Fruit fly (Drosophila melanogaster): ENCODE measurements around the gene Hml.
A peak's percentile ranks its signal among the peaks of the same experiment; 100 is the strongest.

Hml gene

DNA sequence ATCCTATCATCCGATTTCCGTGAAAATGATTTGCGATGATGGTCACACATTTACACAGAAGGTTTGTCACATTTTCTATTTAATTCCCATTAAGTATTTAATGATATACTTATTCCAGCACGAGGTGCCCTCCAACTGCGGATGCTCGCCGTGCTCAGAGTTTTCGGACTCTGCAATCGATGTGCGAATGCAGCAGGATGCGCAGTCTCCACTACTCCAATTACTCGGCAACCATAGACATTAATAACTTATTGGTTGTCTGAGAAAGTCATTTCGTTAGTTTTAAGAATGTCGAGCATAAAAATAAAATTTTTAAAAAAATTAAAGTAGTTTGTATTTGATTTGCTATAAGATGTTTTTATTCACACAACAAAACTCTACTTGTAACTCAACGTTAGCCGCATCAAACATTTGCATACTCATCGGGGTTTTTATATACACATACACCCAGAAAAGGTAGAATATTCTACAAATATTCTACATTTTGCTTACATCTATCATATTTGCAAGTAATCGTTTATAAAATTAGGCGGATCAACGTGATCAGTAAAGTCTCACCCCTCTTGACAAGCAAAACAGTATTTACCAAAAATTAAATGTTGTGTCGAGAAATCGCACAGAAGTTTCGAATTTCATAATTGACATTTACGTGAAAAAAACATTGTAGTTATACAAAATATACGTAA, 14.0 kb downstream of the Hml start (continued):
- 0 out of 2 replicates have a peak, but pooled peaks have one; percentile 37 for TF ChIP-seq CG42726 (GFP tag; IDR thresholded peaks at IDR 0.05; ENCODE audit: partially characterized antibody)
- 0 out of 2 replicates have a peak, but pooled peaks have one; percentile 11 for TF ChIP-seq bbx (GFP tag; IDR thresholded peaks at IDR 0.05; ENCODE audit: partially characterized antibody)
- peak; percentile 68; the same call in 1 of the 3 replicates for TF ChIP-seq CG2199 (GFP tag; IDR thresholded peaks at IDR 0.05)
- no peak for TF ChIP-seq otp (GFP tag; IDR thresholded peaks at IDR 0.05)
- TF ChIP-seq CG10959 (GFP tag; IDR thresholded peaks at IDR 0.05), result no peak
- 0 out of 2 replicates have a peak, but pooled peaks have one; percentile 17 for TF ChIP-seq Scr (GFP tag; IDR thresholded peaks at IDR 0.05; ENCODE audit: partially characterized antibody)
- no peak for TF ChIP-seq cg (GFP tag; optimal IDR thresholded peaks at IDR 0.05)
- TF ChIP-seq Hr51 (GFP tag; optimal IDR thresholded peaks at IDR 0.05), result no peak
- peak; percentile 43 for TF ChIP-seq pita (GFP tag; optimal IDR thresholded peaks at IDR 0.05)
- no peak for TF ChIP-seq Nf-YC (tag; optimal IDR thresholded peaks at IDR 0.05)
- TF ChIP-seq en (GFP tag; optimal IDR thresholded peaks at IDR 0.05), result no peak
- TF ChIP-seq CG3407 (GFP tag; optimal IDR thresholded peaks at IDR 0.05), result no peak
- no peak for TF ChIP-seq sim (GFP tag; IDR thresholded peaks at IDR 0.05)
- no peak for TF ChIP-seq CG8765 (GFP tag; IDR thresholded peaks at IDR 0.05)
- no peak for TF ChIP-seq p53 (GFP tag; optimal IDR thresholded peaks at IDR 0.05)
- no peak for TF ChIP-seq CG32767 (GFP tag; IDR thresholded peaks at IDR 0.05)
- peak; percentile 55; the same call in 2 of the 3 replicates for TF ChIP-seq CG16813 (GFP tag; IDR thresholded peaks at IDR 0.05; ENCODE audit: partially characterized antibody)
- no peak for TF ChIP-seq ci (GFP tag; IDR thresholded peaks at IDR 0.05)
- 0 out of 3 replicates have a peak, but pooled peaks have one; percentile 37 for TF ChIP-seq CG14860 (GFP tag; IDR thresholded peaks at IDR 0.05; ENCODE audit: partially characterized antibody)
- peak; percentile 74 for TF ChIP-seq sens (GFP tag)

dm6 chr3L:13862403-13862802, 16.5 kb downstream of the Hml start:
- TF ChIP-seq phol (tag; optimal IDR thresholded peaks at IDR 0.05) (peak; percentile 67), CG15696 (tag; optimal IDR thresholded peaks at IDR 0.05) (peak; percentile 37), E2f1 (GFP tag; IDR thresholded peaks at IDR 0.05) (peak; percentile 82), pzg (GFP tag; optimal IDR thresholded peaks at IDR 0.05) (no peak), zf30C (GFP tag; optimal IDR thresholded peaks at IDR 0.05) (no peak), NC2α (GFP tag; optimal IDR thresholded peaks at IDR 0.05) (peak; percentile 72), CG9215 (GFP tag; IDR thresholded peaks at IDR 0.05) (peak; percentile 79), CG1529 (GFP tag; optimal IDR thresholded peaks at IDR 0.05) (peak; percentile 63), Bdp1 (GFP tag; optimal IDR thresholded peaks at IDR 0.05) (peak; percentile 62), CG2712 (tag; optimal IDR thresholded peaks at IDR 0.05) (peak; percentile 67), Jarid2 (GFP tag; optimal IDR thresholded peaks at IDR 0.05) (no peak), sna (GFP tag; IDR thresholded peaks at IDR 0.05; ENCODE audit: partially characterized antibody) (0 out of 2 replicates have a peak, but pooled peaks have one; percentile 20), jigr1 (GFP tag; IDR thresholded peaks at IDR 0.05) (no peak), cas (GFP tag; IDR thresholded peaks at IDR 0.05) (peak; percentile 63; the same call in 1 of the 2 replicates), CG14965 (GFP tag; optimal IDR thresholded peaks at IDR 0.05; ENCODE audit: borderline replicate concordance) (no peak), hkb (optimal IDR thresholded peaks at IDR 0.05) (no peak), hkb (GFP tag; IDR thresholded peaks at IDR 0.05) (no peak), D19A (tag; optimal IDR thresholded peaks at IDR 0.05) (no peak), CG8924 (tag; optimal IDR thresholded peaks at IDR 0.05) (peak; percentile 23), CG12155 (GFP tag; optimal IDR thresholded peaks at IDR 0.05) (peak; percentile 87), Opbp (GFP tag; IDR thresholded peaks at IDR 0.05; ENCODE audit: partially characterized antibody) (peak; percentile 92), CG8290 (GFP tag; optimal IDR thresholded peaks at IDR 0.05) (peak; percentile 65), CG8290 (tag; optimal IDR thresholded peaks at IDR 0.05) (peak in 1 of 2 experiments; percentile 99), CG14014 (GFP tag; IDR thresholded peaks at IDR 0.05) (peak; percentile 96), CG6683 (GFP tag; optimal IDR thresholded peaks at IDR 0.05) (no peak), CG13123 (GFP tag; optimal IDR thresholded peaks at IDR 0.05) (no peak), CG18764 (GFP tag; optimal IDR thresholded peaks at IDR 0.05) (no peak), run (tag; optimal IDR thresholded peaks at IDR 0.05) (peak; percentile 4), Mrtf (GFP tag; IDR thresholded peaks at IDR 0.05) (peak; percentile 98), CG16813 (GFP tag; IDR thresholded peaks at IDR 0.05; ENCODE audit: partially characterized antibody) (peak; percentile 71), en (GFP tag; optimal IDR thresholded peaks at IDR 0.05) (peak; percentile 78)
